Fruit fly (Drosophila melanogaster): Measurements from ENCODE around the gene CG33286.

DNA sequence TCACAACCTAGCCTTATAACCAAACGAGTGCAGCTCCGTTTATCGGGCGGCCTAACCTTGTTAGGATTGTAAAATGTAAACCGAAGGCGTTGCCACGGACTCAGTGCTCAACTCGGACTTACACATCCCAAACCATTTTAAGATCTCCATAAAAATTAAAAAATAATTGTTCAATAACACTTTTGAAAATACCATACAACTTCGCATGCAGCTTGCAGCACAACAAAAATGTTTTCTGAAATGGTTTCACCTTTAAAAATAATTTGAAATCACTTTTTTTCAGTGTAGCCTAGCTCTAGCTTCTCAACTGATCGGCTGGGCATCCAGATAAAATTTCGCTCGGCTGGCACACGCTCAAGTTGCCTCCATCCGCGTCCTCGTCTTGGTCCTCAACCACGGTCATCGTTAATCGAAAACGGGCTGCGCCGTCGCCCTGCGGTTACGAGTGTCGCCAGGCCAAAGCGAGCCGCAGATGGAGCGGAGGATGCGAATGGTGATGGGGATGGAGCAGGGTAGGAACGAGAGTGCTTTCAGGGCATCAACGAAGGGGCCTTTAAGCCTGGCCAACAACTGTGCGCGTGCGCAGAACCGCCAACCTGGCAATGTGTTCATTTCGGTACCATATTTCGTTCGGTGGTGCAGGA, 22.9 kb downstream of the CG33286 start:
- TF ChIP-seq EcR (GFP tag; optimal IDR thresholded peaks at IDR 0.05) (no peak), usp (GFP tag; optimal IDR thresholded peaks at IDR 0.05) (no peak), CG8478 (optimal IDR thresholded peaks at IDR 0.05) (no peak), psq (optimal IDR thresholded peaks at IDR 0.05) (no peak), pan (optimal IDR thresholded peaks at IDR 0.05) (no peak)

All from whole organism.